Worm (Caenorhabditis elegans): ENCODE measurements around the gene Y102A11A.2.

The Y102A11A.2 gene

ce11 chrX:2070418-2070996, 44.1 kb downstream of the Y102A11A.2 start, which contains the start of gene acl-4:
TSS of gene acl-4 (minus strand) at chrX:2070444.
- no peak for TF ChIP-seq drap-1 (GFP tag; optimal IDR thresholded peaks at IDR 0.05)
- no peak for TF ChIP-seq flh-1 (GFP tag; optimal IDR thresholded peaks at IDR 0.05)
- no peak for TF ChIP-seq pha-4 (tag; optimal IDR thresholded peaks at IDR 0.05)

- no peak for TF ChIP-seq nhr-12 (tag; optimal IDR thresholded peaks at IDR 0.05)
- TF ChIP-seq ces-1 (GFP tag; optimal IDR thresholded peaks at IDR 0.05), result peak; percentile 34
- TF ChIP-seq hlh-1 (tag; optimal IDR thresholded peaks at IDR 0.05), result peak; percentile 82
- TF ChIP-seq mep-1 (tag; optimal IDR thresholded peaks at IDR 0.05), result peak; percentile 49
- no peak for TF ChIP-seq bed-3 (GFP tag; optimal IDR thresholded peaks at IDR 0.05)
- no peak for TF ChIP-seq blmp-1 (tag; optimal IDR thresholded peaks at IDR 0.05)
- peak; percentile 26 for TF ChIP-seq M03D4.4 (tag; optimal IDR thresholded peaks at IDR 0.05)
- TF ChIP-seq mls-2 (tag; optimal IDR thresholded peaks at IDR 0.05), result peak; percentile 31
- TF ChIP-seq zip-8 (tag; optimal IDR thresholded peaks at IDR 0.05), result no peak
- no peak for TF ChIP-seq ceh-39 (tag; optimal IDR thresholded peaks at IDR 0.05)
- TF ChIP-seq nhr-76 (tag; optimal IDR thresholded peaks at IDR 0.05), result no peak
- TF ChIP-seq lin-32 (GFP tag; optimal IDR thresholded peaks at IDR 0.05), result peak; percentile 62
- peak; percentile 80 for TF ChIP-seq cnd-1 (tag; optimal IDR thresholded peaks at IDR 0.05)
- TF ChIP-seq unc-39 (tag; optimal IDR thresholded peaks at IDR 0.05), result peak; percentile 0
- TF ChIP-seq lin-13 (tag; optimal IDR thresholded peaks at IDR 0.05), result peak; percentile 78
- TF ChIP-seq nhr-2 (tag; optimal IDR thresholded peaks at IDR 0.05), result peak; percentile 92
- TF ChIP-seq elt-1 (tag; optimal IDR thresholded peaks at IDR 0.05; ENCODE audit: borderline replicate concordance, insufficient read depth), result no peak
- TF ChIP-seq drap-1 (GFP tag; optimal IDR thresholded peaks at IDR 0.05), result peak; percentile 5
- no peak for TF ChIP-seq elt-3 (tag; optimal IDR thresholded peaks at IDR 0.05)
Measured at ce11 chrX:2071392-2072001, 45.1 kb downstream of the Y102A11A.2 start.

DNA sequence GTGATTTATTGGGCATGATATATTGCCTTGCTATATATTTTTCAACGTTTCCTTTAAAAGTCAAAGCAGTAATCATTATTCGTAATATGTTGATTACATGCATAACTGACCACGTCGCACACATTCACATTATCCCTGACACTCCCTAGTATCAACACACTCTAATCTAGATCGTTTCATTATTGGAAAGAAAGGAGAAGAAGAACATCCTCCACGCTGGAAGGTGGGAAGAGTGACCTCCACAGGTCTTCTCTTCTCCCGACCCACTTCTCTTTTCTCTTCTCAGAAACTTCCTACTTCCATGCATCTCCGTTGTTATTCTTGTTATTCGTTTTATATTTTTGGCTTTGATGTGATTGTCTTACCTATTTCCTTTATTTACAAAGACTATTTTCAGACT, 47.6 kb downstream of the Y102A11A.2 start, which contains the start of gene txdc-12.2:
TSS of gene txdc-12.2 (plus strand) at position 396 of the 400 bp plus-strand sequence.
- TF ChIP-seq snpc-4 (tag; optimal IDR thresholded peaks at IDR 0.05), result no peak
- TF ChIP-seq elt-1 (tag; optimal IDR thresholded peaks at IDR 0.05; ENCODE audit: borderline replicate concordance, insufficient read depth), result no peak
- no peak for TF ChIP-seq mls-2 (tag; optimal IDR thresholded peaks at IDR 0.05)
- no peak for TF ChIP-seq unc-39 (tag; optimal IDR thresholded peaks at IDR 0.05)

ce11 chrX:2075169-2075568, 48.7 kb downstream of the Y102A11A.2 start:
- TF ChIP-seq unc-39 (tag; optimal IDR thresholded peaks at IDR 0.05) (no peak), hlh-1 (tag; optimal IDR thresholded peaks at IDR 0.05) (no peak), pha-4 (tag; optimal IDR thresholded peaks at IDR 0.05) (no peak), nhr-12 (tag; optimal IDR thresholded peaks at IDR 0.05) (no peak)

DNA sequence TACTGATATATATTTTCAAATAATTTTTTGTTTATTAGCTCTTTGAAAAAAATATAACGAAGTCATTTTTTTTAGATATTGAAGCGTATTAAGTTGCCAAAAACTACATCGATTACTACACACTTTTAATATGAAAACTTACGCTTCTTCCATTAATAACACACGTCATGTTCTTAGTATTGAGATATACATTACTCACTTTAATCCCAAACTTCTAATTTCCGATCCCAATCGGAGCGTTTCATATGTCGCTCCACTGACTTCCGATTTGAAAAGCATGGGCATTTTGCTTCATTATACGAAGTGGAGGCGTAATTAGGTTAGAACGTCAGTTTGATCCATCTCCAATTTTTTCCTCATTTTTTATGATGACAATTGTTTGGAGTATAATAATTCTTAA, 52.4 kb downstream of the Y102A11A.2 start:
- TF ChIP-seq nhr-2 (tag; optimal IDR thresholded peaks at IDR 0.05) (no peak), ceh-39 (tag; optimal IDR thresholded peaks at IDR 0.05) (no peak), nhr-76 (tag; optimal IDR thresholded peaks at IDR 0.05) (no peak), unc-62 (GFP tag; optimal IDR thresholded peaks at IDR 0.05) (no peak), hlh-1 (tag; optimal IDR thresholded peaks at IDR 0.05) (no peak), ceh-83 (GFP tag; optimal IDR thresholded peaks at IDR 0.05) (no peak), mep-1 (tag; optimal IDR thresholded peaks at IDR 0.05) (no peak), elt-3 (tag; optimal IDR thresholded peaks at IDR 0.05) (no peak)

DNA sequence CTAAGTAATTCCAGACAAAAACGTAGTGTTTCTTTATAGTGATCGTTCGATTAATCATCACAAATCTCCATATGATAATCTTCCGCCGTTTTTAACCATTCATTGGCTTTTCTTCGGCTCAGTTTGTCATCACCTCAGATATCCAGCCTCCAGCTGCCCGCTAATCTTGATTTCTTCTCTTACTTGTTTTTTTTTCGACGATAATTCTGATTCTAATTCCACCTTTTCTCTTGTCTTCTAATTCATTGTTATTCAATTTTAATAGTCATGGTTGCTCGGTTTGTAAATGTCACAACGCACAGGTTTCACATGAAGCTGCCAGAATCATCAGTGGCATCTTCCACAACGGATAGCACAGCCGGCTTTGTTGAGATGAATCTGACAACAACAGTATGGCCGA, 53.1 kb downstream of the Y102A11A.2 start, which contains the start of gene F49H12.4:
TSS of gene F49H12.4 (plus strand) at position 301 of the 400 bp plus-strand sequence.
- TF ChIP-seq blmp-1 (tag; optimal IDR thresholded peaks at IDR 0.05) (no peak), ztf-11 (tag; optimal IDR thresholded peaks at IDR 0.05) (no peak), mls-2 (tag; optimal IDR thresholded peaks at IDR 0.05) (no peak), sptf-1 (tag; optimal IDR thresholded peaks at IDR 0.05) (no peak)
